Worm (Caenorhabditis elegans) whole organism, midembryonic: Measurements from ENCODE around the gene nsph-4.1.
"Not testable (repeated sequence)": the region's sequence is repeated elsewhere in the genome, so short reads cannot be mapped to it uniquely, and the experiment has no call there.

ENCODE experiments used
- T22C8.4 ChIP-seq: fragments of 200-800 bp; sonication (Bioruptor generic); IDR thresholded peaks from 2 replicates; pipeline ENCODE4 v1.3.6; 2022; ENCODE audit warnings: missing genetic modification characterization, missing compliant biosample characterization
- cog-1 ChIP-seq: sonication (generic microtip); optimal IDR thresholded peaks from 2 replicates; lab custom pipeline; 2016; ENCODE audit warnings: missing genetic modification characterization, missing compliant biosample characterization
- flt-1 ChIP-seq: fragments of 200-800 bp; sonication (Bioruptor generic); IDR thresholded peaks from 2 replicates; pipeline ENCODE4 v1.3.6; 2022; ENCODE audit warnings: missing genetic modification characterization, missing compliant biosample characterization
- klf-2 ChIP-seq: fragments of 200-800 bp; sonication (Bioruptor generic); conservative IDR thresholded peaks from 2 replicates; pipeline ENCODE4 v1.3.6; 2022; ENCODE audit warnings: missing genetic modification reagents, missing genetic modification characterization, missing compliant biosample characterization
- ref-1 ChIP-seq: fragments of 200-800 bp; sonication (Bioruptor generic); conservative IDR thresholded peaks from 2 replicates; pipeline ENCODE4 v1.3.6; 2022; ENCODE audit warnings: missing genetic modification reagents, missing genetic modification characterization, missing compliant biosample characterization
- tab-1 ChIP-seq: fragments of 200-800 bp; sonication (Bioruptor generic); IDR thresholded peaks from 2 replicates; pipeline ENCODE4 v1.3.6; 2022; ENCODE audit warnings: missing genetic modification characterization, missing compliant biosample characterization
- ztf-23 ChIP-seq: fragments of 200-800 bp; sonication (Bioruptor generic); IDR thresholded peaks from 2 replicates; pipeline ENCODE4 v1.3.6; 2022; ENCODE audit warnings: missing genetic modification reagents, missing genetic modification characterization, missing compliant biosample characterization
- ztf-29 ChIP-seq: fragments of 200-800 bp; sonication (Bioruptor generic); IDR thresholded peaks from 2 replicates; pipeline ENCODE4 v1.3.6; 2022; ENCODE audit warnings: missing genetic modification reagents, missing genetic modification characterization, missing compliant biosample characterization

DNA sequence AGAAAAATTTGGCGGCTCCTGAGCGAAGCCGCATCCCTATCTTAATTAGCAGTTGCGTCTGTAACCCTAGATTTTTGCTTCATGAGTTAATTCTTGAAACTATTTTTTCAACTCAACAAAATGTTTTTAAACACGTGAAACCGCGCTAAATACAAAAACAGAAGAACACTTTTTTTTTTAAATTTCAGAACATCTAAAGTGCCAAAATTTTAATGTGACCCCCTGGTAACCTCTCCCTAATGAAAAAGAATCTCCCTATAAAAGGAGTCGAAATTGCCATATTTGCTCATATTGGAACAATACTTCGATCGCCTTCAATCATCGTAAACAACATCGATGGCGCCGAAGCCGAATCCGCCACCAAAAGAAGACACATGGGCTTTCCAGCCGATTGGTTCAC lies 8.2 kb upstream of the nsph-4.1 start, which contains the start of gene nsph-4.2:
- not testable (repeated sequence) for TF ChIP-seq ztf-29; T22C8.4 (GFP tag; lab: Robert Waterston, UW); flt-1; tab-1 (GFP tag; lab: Robert Waterston, UW); ztf-23; cog-1 (tag; lab: Kevin White, UChicago); klf-2; ref-1 (GFP tag; lab: Robert Waterston, UW)
